Worm (Caenorhabditis elegans): Measurements from ENCODE around the gene W01D2.1.

Gene W01D2.1

ce11 chrII:14825413-14825812 is 10.1 kb downstream of the W01D2.1 start:
- TF ChIP-seq blmp-1 (tag; optimal IDR thresholded peaks at IDR 0.05) = peak; percentile 64
- peak; percentile 2 for TF ChIP-seq nhr-20 (tag; optimal IDR thresholded peaks at IDR 0.05)
- no peak for TF ChIP-seq snpc-4 (tag; optimal IDR thresholded peaks at IDR 0.05)
- TF ChIP-seq dpl-1 (GFP tag; optimal IDR thresholded peaks at IDR 0.05) = peak in 1 of 3 experiments; percentile 6
- TF ChIP-seq mep-1 (tag; optimal IDR thresholded peaks at IDR 0.05) = peak; percentile 15
- TF ChIP-seq ztf-11 (tag; optimal IDR thresholded peaks at IDR 0.05) = no peak
- no peak for TF ChIP-seq nhr-12 (tag; optimal IDR thresholded peaks at IDR 0.05)
- TF ChIP-seq unc-62 (GFP tag; optimal IDR thresholded peaks at IDR 0.05) = no peak
- TF ChIP-seq elt-2 (tag; optimal IDR thresholded peaks at IDR 0.05) = no peak
- no peak for TF ChIP-seq grh-1 (GFP tag; IDR thresholded peaks at IDR 0.05)
- no peak for TF ChIP-seq nhr-84 (tag; optimal IDR thresholded peaks at IDR 0.05)
- peak; percentile 4 for TF ChIP-seq unc-130 (tag; optimal IDR thresholded peaks at IDR 0.05)
- no peak for TF ChIP-seq C16A3.4 (tag; optimal IDR thresholded peaks at IDR 0.05)
- no peak for TF ChIP-seq isw-1 (GFP tag; IDR thresholded peaks at IDR 0.05)
- no peak for TF ChIP-seq tbx-2 (tag; optimal IDR thresholded peaks at IDR 0.05)
- no peak for TF ChIP-seq sup-37 (GFP tag; optimal IDR thresholded peaks at IDR 0.05)
- no peak for TF ChIP-seq lin-35 (GFP tag; optimal IDR thresholded peaks at IDR 0.05)
- TF ChIP-seq ama-1 (optimal IDR thresholded peaks at IDR 0.05) = no peak
- TF ChIP-seq ceh-8 (GFP tag; optimal IDR thresholded peaks at IDR 0.05) = no peak
- TF ChIP-seq jun-1 (tag; optimal IDR thresholded peaks at IDR 0.05) = no peak
- no peak for TF ChIP-seq fkh-10 (GFP tag; optimal IDR thresholded peaks at IDR 0.05)
- no peak for TF ChIP-seq unc-98 (GFP tag; IDR thresholded peaks at IDR 0.05)
- peak in 1 of 6 experiments; percentile 11 for TF ChIP-seq elt-3 (tag; optimal IDR thresholded peaks at IDR 0.05)
- no peak for TF ChIP-seq irx-1 (tag; optimal IDR thresholded peaks at IDR 0.05)
- peak; percentile 30; the same call in 1 of the 2 replicates for TF ChIP-seq nhr-19 (GFP tag; conservative IDR thresholded peaks at IDR 0.05)
- TF ChIP-seq mef-2 (tag; optimal IDR thresholded peaks at IDR 0.05) = no peak
- no peak for TF ChIP-seq hpl-2 (GFP tag; optimal IDR thresholded peaks at IDR 0.05)
- no peak for TF ChIP-seq ceh-90 (tag; optimal IDR thresholded peaks at IDR 0.05)
- no peak for TF ChIP-seq xbp-1 (tag; optimal IDR thresholded peaks at IDR 0.05)
- no peak for TF ChIP-seq pag-3 (tag; optimal IDR thresholded peaks at IDR 0.05; ENCODE audit: borderline replicate concordance, insufficient read depth)
- TF ChIP-seq ceh-63 (GFP tag; optimal IDR thresholded peaks at IDR 0.05) = no peak
- TF ChIP-seq lin-13 (GFP tag; optimal IDR thresholded peaks at IDR 0.05) = no peak
- no peak for TF ChIP-seq egl-13 (tag; optimal IDR thresholded peaks at IDR 0.05)
- TF ChIP-seq nhr-85 (tag) = no peak
- no peak for TF ChIP-seq pax-3 (tag; optimal IDR thresholded peaks at IDR 0.05)
- TF ChIP-seq dsc-1 (tag; optimal IDR thresholded peaks at IDR 0.05) = no peak
- no peak for TF ChIP-seq sox-4 (tag; optimal IDR thresholded peaks at IDR 0.05)
- no peak for TF ChIP-seq nhr-237 (tag; optimal IDR thresholded peaks at IDR 0.05)
- TF ChIP-seq aly-2 (tag; optimal IDR thresholded peaks at IDR 0.05) = no peak
- TF ChIP-seq nhr-47 (tag; optimal IDR thresholded peaks at IDR 0.05) = no peak
- TF ChIP-seq tlp-1 (tag; optimal IDR thresholded peaks at IDR 0.05) = no peak
- no peak for TF ChIP-seq ceh-88 (GFP tag; IDR thresholded peaks at IDR 0.05)
- TF ChIP-seq Y116A8C.19 (tag; optimal IDR thresholded peaks at IDR 0.05; ENCODE audit: borderline replicate concordance) = no peak
- no peak for TF ChIP-seq lin-39 (tag; optimal IDR thresholded peaks at IDR 0.05)
- no peak for TF ChIP-seq vab-15 (tag; optimal IDR thresholded peaks at IDR 0.05)
- no peak for TF ChIP-seq lsy-2 (tag; optimal IDR thresholded peaks at IDR 0.05)
- TF ChIP-seq nhr-28 (tag; optimal IDR thresholded peaks at IDR 0.05) = no peak
- TF ChIP-seq nhr-90 (tag; optimal IDR thresholded peaks at IDR 0.05; ENCODE audit: poor library complexity) = no peak
- no peak for TF ChIP-seq efl-3 (GFP tag; optimal IDR thresholded peaks at IDR 0.05)
- TF ChIP-seq efl-1 (optimal IDR thresholded peaks at IDR 0.05) = no peak
- peak in 1 of 2 experiments; percentile 19 for TF ChIP-seq efl-1 (GFP tag; optimal IDR thresholded peaks at IDR 0.05 in 1 of 2)
- TF ChIP-seq ces-1 (GFP tag; optimal IDR thresholded peaks at IDR 0.05) = no peak
- peak; percentile 6 for TF ChIP-seq lin-14 (GFP tag; optimal IDR thresholded peaks at IDR 0.05)
- TF ChIP-seq snu-23 (GFP tag; optimal IDR thresholded peaks at IDR 0.05) = peak; percentile 20

Measured in whole organism, L1 larva.